Worm (Caenorhabditis elegans) whole organism, late embryonic: ENCODE measurements around the gene sre-40.

Experiments
- ama-1 ChIP-seq: fragments of 150-350 bp; optimal IDR thresholded peaks from 2 replicates; lab custom pipeline; 2014
- ceh-14 ChIP-seq: sonication (generic microtip); optimal IDR thresholded peaks from 2 replicates; lab custom pipeline; 2016; ENCODE audit warnings: missing genotype, missing genetic modification characterization, missing compliant biosample characterization
- ceh-45 ChIP-seq: fragments of 200-800 bp; sonication (Bioruptor generic); IDR thresholded peaks from 2 replicates; pipeline ENCODE4 v1.3.6; 2022; ENCODE audit warnings: missing genetic modification reagents, missing genetic modification characterization, missing compliant biosample characterization
- ceh-6 ChIP-seq: fragments of 200-800 bp; sonication (Bioruptor generic); optimal IDR thresholded peaks from 2 replicates; lab custom pipeline; 2018; ENCODE audit warnings: mild to moderate bottlenecking, missing genetic modification characterization, missing compliant biosample characterization
- elt-2 ChIP-seq: sonication (generic microtip); optimal IDR thresholded peaks from 2 replicates; lab custom pipeline; 2016; ENCODE audit warnings: missing genetic modification reagents, missing genetic modification characterization, missing compliant biosample characterization
- elt-4 ChIP-seq: sonication (generic microtip); optimal IDR thresholded peaks from 2 replicates; lab custom pipeline; 2016; ENCODE audit warnings: missing genetic modification characterization, missing compliant biosample characterization
- fkh-10 ChIP-seq: fragments of 150-350 bp; optimal IDR thresholded peaks from 2 replicates; lab custom pipeline; 2014; ENCODE audit warnings: missing biosample characterization, missing genetic modification reagents, missing genetic modification characterization
- hlh-8 ChIP-seq: sonication (generic microtip); optimal IDR thresholded peaks from 2 replicates; lab custom pipeline; 2016; ENCODE audit warnings: missing genotype, missing genetic modification characterization, missing compliant biosample characterization
- nhr-232 ChIP-seq: sonication (generic microtip); optimal IDR thresholded peaks from 2 replicates; lab custom pipeline; 2016; ENCODE audit warnings: missing genetic modification characterization, missing compliant biosample characterization
- pha-2 ChIP-seq: sonication (generic microtip); optimal IDR thresholded peaks from 2 replicates; lab custom pipeline; 2017; ENCODE audit warnings: mild to moderate bottlenecking, missing genetic modification characterization, missing compliant biosample characterization
- pha-4 ChIP-seq: fragments of 150-350 bp; optimal IDR thresholded peaks from 2 replicates; lab custom pipeline; 2018; ENCODE audit warnings: missing biosample characterization, missing genetic modification reagents, missing genetic modification characterization
- unc-3 ChIP-seq, 2 experiments: fragments of 200-800 bp in 1 of 2; sonication (Bioruptor generic) in 1 of 2; sonication (generic microtip) in 1 of 2; conservative IDR thresholded peaks in 1 of 2; optimal IDR thresholded peaks in 1 of 2; 2 replicates each; pipeline versions ENCODE4 v1.3.6 to Lab custom; 2016 to 2022; ENCODE audit warnings: missing compliant biosample characterization in 2 of 2, missing genetic modification characterization in 2 of 2, missing genetic modification reagents in 1 of 2
- unc-86 ChIP-seq: sonication (generic microtip); optimal IDR thresholded peaks from 2 replicates; lab custom pipeline; 2016; ENCODE audit warnings: missing genetic modification characterization, missing compliant biosample characterization

ce11 chrII:4675481-4675880 lies 8.1 kb downstream of the sre-40 start, which contains the start of gene T05A7.3:
- TF ChIP-seq nhr-232 (tag; lab: Kevin White, UChicago) (no peak), ama-1 (lab: Kevin White, UChicago) (no peak), ceh-45 (GFP tag; lab: Robert Waterston, UW) (no peak), fkh-10 (GFP tag; lab: Kevin White, UChicago) (no peak), unc-86 (tag; lab: Kevin White, UChicago) (no peak), elt-2 (tag; lab: Kevin White, UChicago) (no peak), elt-4 (no peak), ceh-6 (GFP tag; lab: Kevin White, UChicago) (no peak), pha-4 (tag; lab: Kevin White, UChicago) (no peak), pha-2 (tag; lab: Kevin White, UChicago) (no peak), ceh-14 (tag; lab: Kevin White, UChicago) (no peak), hlh-8 (tag; lab: Kevin White, UChicago) (no peak), unc-3 (GFP tag; conservative IDR thresholded peaks at IDR 0.05; lab: Robert Waterston, UW) (no peak), unc-3 (tag; optimal IDR thresholded peaks at IDR 0.05; lab: Kevin White, UChicago) (no peak)
